Worm (Caenorhabditis elegans) whole organism, midembryonic: Measurements from ENCODE around the gene egal-1.

ENCODE experiments used
- T22C8.4 ChIP-seq: fragments of 200-800 bp; sonication (Bioruptor generic); IDR thresholded peaks from 2 replicates; pipeline ENCODE4 v1.3.6; 2022; ENCODE audit warnings: missing genetic modification characterization, missing compliant biosample characterization
- cog-1 ChIP-seq: sonication (generic microtip); optimal IDR thresholded peaks from 2 replicates; lab custom pipeline; 2016; ENCODE audit warnings: missing genetic modification characterization, missing compliant biosample characterization
- flt-1 ChIP-seq: fragments of 200-800 bp; sonication (Bioruptor generic); IDR thresholded peaks from 2 replicates; pipeline ENCODE4 v1.3.6; 2022; ENCODE audit warnings: missing genetic modification characterization, missing compliant biosample characterization
- klf-2 ChIP-seq: fragments of 200-800 bp; sonication (Bioruptor generic); conservative IDR thresholded peaks from 2 replicates; pipeline ENCODE4 v1.3.6; 2022; ENCODE audit warnings: missing genetic modification reagents, missing genetic modification characterization, missing compliant biosample characterization
- med-1 ChIP-seq: sonication (generic microtip); optimal IDR thresholded peaks from 2 replicates; lab custom pipeline; 2017; ENCODE audit warnings: missing genetic modification characterization, mild to moderate bottlenecking, missing compliant biosample characterization, antibody characterized with exemption, missing genetic modification reagents; ENCODE audit not compliant: insufficient read depth
- ref-1 ChIP-seq: fragments of 200-800 bp; sonication (Bioruptor generic); conservative IDR thresholded peaks from 2 replicates; pipeline ENCODE4 v1.3.6; 2022; ENCODE audit warnings: missing genetic modification reagents, missing genetic modification characterization, missing compliant biosample characterization
- tab-1 ChIP-seq: fragments of 200-800 bp; sonication (Bioruptor generic); IDR thresholded peaks from 2 replicates; pipeline ENCODE4 v1.3.6; 2022; ENCODE audit warnings: missing genetic modification characterization, missing compliant biosample characterization
- ztf-23 ChIP-seq: fragments of 200-800 bp; sonication (Bioruptor generic); IDR thresholded peaks from 2 replicates; pipeline ENCODE4 v1.3.6; 2022; ENCODE audit warnings: missing genetic modification reagents, missing genetic modification characterization, missing compliant biosample characterization
- ztf-29 ChIP-seq: fragments of 200-800 bp; sonication (Bioruptor generic); IDR thresholded peaks from 2 replicates; pipeline ENCODE4 v1.3.6; 2022; ENCODE audit warnings: missing genetic modification reagents, missing genetic modification characterization, missing compliant biosample characterization

The egal-1 gene

ce11 chrIV:5869354-5869753, 44.8 kb downstream of the egal-1 start:
- TF ChIP-seq T22C8.4 (GFP tag; lab: Robert Waterston, UW) (no peak), ref-1 (GFP tag; lab: Robert Waterston, UW) (no peak)

ce11 chrIV:5870072-5870471, 45.5 kb downstream of the egal-1 start, which contains the start of gene srv-17:
TSS of gene srv-17 (minus strand) at chrIV:5870172.
- no peak for TF ChIP-seq ztf-23 (GFP tag; lab: Robert Waterston, UW)
- TF ChIP-seq cog-1 (tag; lab: Kevin White, UChicago) = no peak
- TF ChIP-seq ref-1 (GFP tag; lab: Robert Waterston, UW) = no peak
- TF ChIP-seq klf-2 = no peak
- no peak for TF ChIP-seq med-1
- TF ChIP-seq ztf-29 = no peak
- TF ChIP-seq T22C8.4 (GFP tag; lab: Robert Waterston, UW) = no peak
- TF ChIP-seq flt-1 (GFP tag; lab: Robert Waterston, UW) = no peak
- no peak for TF ChIP-seq tab-1 (GFP tag; lab: Robert Waterston, UW)

ce11 chrIV:5873825-5874224, 49.2 kb downstream of the egal-1 start, which contains the start of gene srv-19:
TSS of gene srv-19 (minus strand) at chrIV:5873925.
- no peak for TF ChIP-seq ref-1 (GFP tag; lab: Robert Waterston, UW)
- TF ChIP-seq flt-1 (GFP tag; lab: Robert Waterston, UW) = no peak
- TF ChIP-seq T22C8.4 (GFP tag; lab: Robert Waterston, UW) = no peak
- TF ChIP-seq klf-2 = no peak
- no peak for TF ChIP-seq tab-1 (GFP tag; lab: Robert Waterston, UW)
- TF ChIP-seq cog-1 (tag; lab: Kevin White, UChicago) = no peak
- no peak for TF ChIP-seq ztf-29
- TF ChIP-seq ztf-23 (GFP tag; lab: Robert Waterston, UW) = no peak
- TF ChIP-seq med-1 = no peak

- no peak for TF ChIP-seq flt-1 (GFP tag; lab: Robert Waterston, UW)
Measured at ce11 chrIV:5877246-5877645, 52.7 kb downstream of the egal-1 start, which contains the start of gene srv-21. TSS of gene srv-21 (minus strand) at chrIV:5877346.
